Worm (Caenorhabditis elegans): Measurements from ENCODE around the gene cht-1.

Gene cht-1

DNA sequence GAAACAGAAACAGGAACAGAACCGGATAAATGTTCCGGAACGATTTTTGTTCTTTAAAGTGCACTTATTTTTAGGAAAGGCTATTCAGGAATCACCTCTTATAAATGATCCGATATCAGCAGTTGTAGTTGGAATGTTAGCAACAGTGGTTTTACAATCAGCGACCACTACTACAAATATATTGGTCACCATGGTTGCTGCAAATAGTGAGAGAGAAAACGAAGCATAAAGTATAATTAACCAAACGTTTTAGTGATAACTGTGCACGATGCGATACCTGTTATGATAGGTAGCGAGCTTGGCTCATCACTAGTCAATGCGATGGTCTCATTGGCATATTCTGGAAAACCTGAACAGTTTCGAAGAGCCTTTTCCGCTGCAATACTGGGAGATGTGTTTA, 30.4 kb downstream of the cht-1 start (continued):
- TF ChIP-seq lsy-27 (tag; optimal IDR thresholded peaks at IDR 0.05; ENCODE audit: borderline replicate concordance, insufficient read depth) (no peak), hmg-20 (GFP tag; IDR thresholded peaks at IDR 0.05) (no peak)

ce11 chrX:3368659-3369058, 31.2 kb downstream of the cht-1 start, which contains the start of gene ZK563.2:
Gene ZK563.2 (plus strand): TSS chrX:3368959.
- TF ChIP-seq B0261.1 (tag; optimal IDR thresholded peaks at IDR 0.05) = no peak
- TF ChIP-seq nhr-179 (tag; optimal IDR thresholded peaks at IDR 0.05) = no peak
- TF ChIP-seq ceh-100 (GFP tag; IDR thresholded peaks at IDR 0.05) = no peak
- no peak for TF ChIP-seq attf-5 (GFP tag; optimal IDR thresholded peaks at IDR 0.05)
- no peak for TF ChIP-seq lin-40 (tag; optimal IDR thresholded peaks at IDR 0.05)
- no peak for TF ChIP-seq nhr-120 (GFP tag; IDR thresholded peaks at IDR 0.05)
- TF ChIP-seq efl-1 (GFP tag; optimal IDR thresholded peaks at IDR 0.05) = no peak

DNA sequence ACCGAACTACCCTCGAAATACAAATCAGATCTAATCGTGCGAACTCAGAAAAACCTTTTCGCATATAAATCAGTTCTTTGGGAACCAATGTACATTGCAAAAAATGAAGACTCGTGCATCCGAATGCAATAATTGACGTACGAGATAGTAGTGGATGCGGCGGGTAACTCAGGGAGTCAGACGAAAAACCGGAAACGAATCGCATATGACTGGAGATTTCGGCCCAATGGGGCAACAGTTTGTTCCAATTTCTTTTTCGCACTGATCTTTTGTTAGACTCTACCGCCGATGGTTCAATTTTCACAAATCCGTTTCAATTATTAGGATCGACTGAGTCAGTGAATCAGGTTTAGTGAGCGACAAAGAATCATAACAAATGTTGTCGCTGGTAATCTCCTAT, 33.0 kb downstream of the cht-1 start:
- TF ChIP-seq bed-1 (GFP tag; IDR thresholded peaks at IDR 0.05) (0 out of 2 replicates have a peak, but pooled peaks have one; percentile 40), Y67H2A.10 (GFP tag; conservative IDR thresholded peaks at IDR 0.05) (no peak)

ce11 chrX:3362378-3362777, 37.4 kb downstream of the cht-1 start, which contains the start of gene dhs-26:
Gene dhs-26 (minus strand): TSS chrX:3362493.
- TF ChIP-seq attf-6 (GFP tag; IDR thresholded peaks at IDR 0.05) (no peak), unc-62 (GFP tag; optimal IDR thresholded peaks at IDR 0.05) (peak; percentile 21), nhr-80 (tag; optimal IDR thresholded peaks at IDR 0.05) (peak; percentile 82), repo-1 (tag; optimal IDR thresholded peaks at IDR 0.05) (no peak), ceh-100 (GFP tag; IDR thresholded peaks at IDR 0.05) (no peak), Y95B8A.8 (GFP tag; IDR thresholded peaks at IDR 0.05) (no peak), madf-6 (GFP tag; IDR thresholded peaks at IDR 0.05) (no peak), F52B5.7 (tag; optimal IDR thresholded peaks at IDR 0.05) (no peak), ztf-6 (GFP tag; IDR thresholded peaks at IDR 0.05) (no peak), ztf-18 (tag; optimal IDR thresholded peaks at IDR 0.05) (no peak)

- TF ChIP-seq B0019.2 (GFP tag; conservative IDR thresholded peaks at IDR 0.05) (no peak), egl-44 (GFP tag; IDR thresholded peaks at IDR 0.05) (no peak), efl-1 (GFP tag; optimal IDR thresholded peaks at IDR 0.05) (no peak)
Measured at ce11 chrX:3351526-3351925, 48.3 kb downstream of the cht-1 start, which contains the start of gene ZK816.1. Gene ZK816.1 (plus strand): TSS chrX:3351712.

DNA sequence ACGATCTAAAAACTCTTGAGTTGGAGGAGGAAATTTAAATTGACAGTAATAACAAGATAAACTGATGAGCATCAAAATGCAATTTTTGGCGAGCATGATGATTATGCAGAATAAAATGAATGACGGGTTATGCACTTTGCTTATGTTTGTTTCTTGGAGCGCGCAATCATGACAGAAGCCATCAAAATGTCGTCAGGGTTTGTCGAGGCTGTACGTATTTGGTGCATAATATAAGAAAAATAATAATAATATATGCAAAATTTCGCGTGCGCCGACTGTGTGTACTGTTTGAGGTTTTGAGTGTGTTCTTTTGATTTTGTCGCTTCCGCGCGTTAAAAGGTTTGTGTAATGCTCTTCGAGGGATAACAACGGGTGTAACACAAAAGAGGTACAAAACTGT, 49.5 kb downstream of the cht-1 start, which contains the start of gene nspg-4:
nspg-4 (minus strand) TSS at position 101 of the 400 bp plus-strand sequence.
- TF ChIP-seq mes-4 (tag; optimal IDR thresholded peaks at IDR 0.05) = no peak
- no peak for TF ChIP-seq bed-1 (GFP tag; IDR thresholded peaks at IDR 0.05)
- no peak for TF ChIP-seq ztf-22 (GFP tag; optimal IDR thresholded peaks at IDR 0.05)
- TF ChIP-seq tbp1 (GFP tag; optimal IDR thresholded peaks at IDR 0.05) = no peak
- no peak for TF ChIP-seq Y53F4B.3 (GFP tag; IDR thresholded peaks at IDR 0.05)
- TF ChIP-seq cebp-1 (GFP tag; IDR thresholded peaks at IDR 0.05) = no peak
- TF ChIP-seq cebp-1 (tag; optimal IDR thresholded peaks at IDR 0.05) = no peak
- TF ChIP-seq ztf-6 (GFP tag; IDR thresholded peaks at IDR 0.05) = no peak

- no peak for TF ChIP-seq sptf-2 (GFP tag; optimal IDR thresholded peaks at IDR 0.05)
- no peak for TF ChIP-seq repo-1 (tag; optimal IDR thresholded peaks at IDR 0.05)
- TF ChIP-seq chd-7 (tag; optimal IDR thresholded peaks at IDR 0.05) = no peak
- no peak for TF ChIP-seq sdz-38 (tag; optimal IDR thresholded peaks at IDR 0.05)
- TF ChIP-seq ceh-79 (tag; optimal IDR thresholded peaks at IDR 0.05) = no peak
- TF ChIP-seq nfyb-1 (GFP tag; IDR thresholded peaks at IDR 0.05) = no peak
- TF ChIP-seq F22D6.2 (tag; optimal IDR thresholded peaks at IDR 0.05) = no peak
- no peak for TF ChIP-seq unc-130 (GFP tag; optimal IDR thresholded peaks at IDR 0.05)
- no peak for TF ChIP-seq F23B12.7 (tag; optimal IDR thresholded peaks at IDR 0.05; ENCODE audit: insufficient read depth)
- no peak for TF ChIP-seq hlh-26 (GFP tag; conservative IDR thresholded peaks at IDR 0.05)
- 0 out of 2 replicates have a peak, but pooled peaks have one; percentile 17 for TF ChIP-seq nhr-120 (GFP tag; IDR thresholded peaks at IDR 0.05)
- TF ChIP-seq lsy-27 (tag; optimal IDR thresholded peaks at IDR 0.05; ENCODE audit: borderline replicate concordance, insufficient read depth) = no peak
- TF ChIP-seq dpl-1 (GFP tag; optimal IDR thresholded peaks at IDR 0.05) = no peak
- peak; percentile 64 for TF ChIP-seq B0261.1 (tag; optimal IDR thresholded peaks at IDR 0.05)
- no peak for TF ChIP-seq attf-5 (GFP tag; optimal IDR thresholded peaks at IDR 0.05)
Measured at ce11 chrX:3347904-3348441, 51.8 kb downstream of the cht-1 start, which contains the start of gene ZK816.3. Gene ZK816.3 (plus strand): TSS chrX:3348391.

All from whole organism, young adult.